Worm (Caenorhabditis elegans) whole organism, L1 larva: ENCODE data around the gene srz-97.

Experiments used
- C04F5.9 ChIP-seq: sonication (generic microtip); optimal IDR thresholded peaks from 2 replicates; lab custom pipeline; 2016; ENCODE audit warnings: missing genetic modification characterization, missing compliant biosample characterization
- C16A3.4 ChIP-seq: fragments of 150-350 bp; optimal IDR thresholded peaks from 2 replicates; lab custom pipeline; 2014; ENCODE audit warnings: missing biosample characterization, missing genetic modification characterization
- C34B4.2 ChIP-seq: sonication (generic microtip); optimal IDR thresholded peaks from 2 replicates; lab custom pipeline; 2017; ENCODE audit warnings: mild to moderate bottlenecking, missing genetic modification characterization, missing compliant biosample characterization
- Y116A8C.19 ChIP-seq: sonication (generic microtip); optimal IDR thresholded peaks from 2 replicates; lab custom pipeline; 2016; ENCODE audit warnings: missing compliant biosample characterization, missing genetic modification characterization, borderline replicate concordance
- alr-1 ChIP-seq: fragments of 200-800 bp; sonication (Bioruptor generic); optimal IDR thresholded peaks from 2 replicates; lab custom pipeline; 2018; ENCODE audit warnings: borderline replicate concordance, mild to moderate bottlenecking, missing genetic modification characterization, missing compliant biosample characterization
- ama-1 ChIP-seq: fragments of 150-350 bp; optimal IDR thresholded peaks from 2 replicates; lab custom pipeline; 2014
- blmp-1 ChIP-seq: fragments of 150-350 bp; optimal IDR thresholded peaks from 2 replicates; lab custom pipeline; 2014; ENCODE audit warnings: missing biosample characterization, missing genetic modification characterization
- ceh-63 ChIP-seq: fragments of 200-800 bp; sonication (Bioruptor generic); optimal IDR thresholded peaks from 2 replicates; lab custom pipeline; 2018; ENCODE audit warnings: mild to moderate bottlenecking, missing genetic modification characterization, missing compliant biosample characterization
- ceh-8 ChIP-seq: fragments of 200-800 bp; sonication (Bioruptor generic); optimal IDR thresholded peaks from 2 replicates; lab custom pipeline; 2018; ENCODE audit warnings: mild to moderate bottlenecking, missing genetic modification characterization, moderate library complexity, missing compliant biosample characterization
- efl-1 ChIP-seq, 4 experiments: fragments of 150-350 bp; optimal IDR thresholded peaks in 3 of 4; peaks in 1 of 4; 1 replicate in 1 of 4; 2 replicates in 3 of 4; lab custom pipeline; 2014; ENCODE audit warnings: missing biosample characterization in 2 of 4, missing genetic modification characterization in 2 of 4, missing genetic modification reagents in 2 of 4
- efl-3 ChIP-seq: fragments of 200-800 bp; sonication (Bioruptor generic); optimal IDR thresholded peaks from 2 replicates; lab custom pipeline; 2018; ENCODE audit warnings: mild to moderate bottlenecking, missing genetic modification characterization, missing compliant biosample characterization
- egl-13 ChIP-seq: sonication (generic microtip); optimal IDR thresholded peaks from 2 replicates; lab custom pipeline; 2016; ENCODE audit warnings: missing genotype, missing genetic modification reagents, missing genetic modification characterization, missing compliant biosample characterization
- elt-2 ChIP-seq: sonication (generic microtip); optimal IDR thresholded peaks from 2 replicates; lab custom pipeline; 2016; ENCODE audit warnings: missing genetic modification characterization, mild to moderate bottlenecking, inconsistent platforms, missing compliant biosample characterization, missing genetic modification reagents
- elt-3 ChIP-seq, 6 experiments: fragments of 150-350 bp in 1 of 6; sonication (generic microtip); optimal IDR thresholded peaks; 2 replicates each; lab custom pipeline; 2017 to 2018; ENCODE audit warnings: missing biosample characterization in 6 of 6, missing genetic modification characterization in 6 of 6, inconsistent platforms in 1 of 6
- fkh-10 ChIP-seq: sonication (generic microtip); optimal IDR thresholded peaks from 2 replicates; lab custom pipeline; 2017; ENCODE audit warnings: missing biosample characterization, missing genetic modification reagents, missing genetic modification characterization
- fkh-4 ChIP-seq: sonication (generic microtip); optimal IDR thresholded peaks from 2 replicates; lab custom pipeline; 2016; ENCODE audit warnings: missing compliant biosample characterization, missing genetic modification characterization, borderline replicate concordance
- grh-1 ChIP-seq: fragments of 200-800 bp; sonication (Bioruptor generic); IDR thresholded peaks from 2 replicates; pipeline ENCODE4 v1.3.6; 2022; ENCODE audit warnings: missing genetic modification reagents, missing genetic modification characterization, missing compliant biosample characterization
- irx-1 ChIP-seq: sonication (generic microtip); optimal IDR thresholded peaks from 2 replicates; lab custom pipeline; 2016; ENCODE audit warnings: missing genetic modification characterization, missing compliant biosample characterization
- isw-1 ChIP-seq: fragments of 200-800 bp; sonication (Bioruptor generic); IDR thresholded peaks from 2 replicates; pipeline ENCODE4 v1.3.6; 2022; ENCODE audit warnings: missing genetic modification characterization, missing compliant biosample characterization
- lin-14 ChIP-seq: fragments of 200-800 bp; sonication (Bioruptor generic); optimal IDR thresholded peaks from 2 replicates; lab custom pipeline; 2018; ENCODE audit warnings: mild to moderate bottlenecking, missing genetic modification characterization, moderate library complexity, missing compliant biosample characterization
- lin-35 ChIP-seq, 2 experiments: fragments of 150-350 bp; optimal IDR thresholded peaks; 2 replicates each; lab custom pipeline; 2014; ENCODE audit warnings: missing biosample characterization in 2 of 2, missing genetic modification characterization in 2 of 2, missing genetic modification reagents in 2 of 2
- lin-39 ChIP-seq: fragments of 150-350 bp; optimal IDR thresholded peaks from 2 replicates; lab custom pipeline; 2014; ENCODE audit warnings: missing biosample characterization, missing genetic modification reagents, missing genetic modification characterization
- mdl-1 ChIP-seq, 2 experiments: fragments of 150-350 bp; optimal IDR thresholded peaks; 2 replicates each; lab custom pipeline; 2014 to 2017; ENCODE audit warnings: missing biosample characterization in 2 of 2, missing genetic modification characterization in 2 of 2, inconsistent platforms in 1 of 2
- mep-1 ChIP-seq: fragments of 150-350 bp; optimal IDR thresholded peaks from 2 replicates; lab custom pipeline; 2014; ENCODE audit warnings: missing biosample characterization, missing genetic modification characterization
- nhr-20 ChIP-seq: sonication (generic microtip); optimal IDR thresholded peaks from 2 replicates; lab custom pipeline; 2016; ENCODE audit warnings: mild to moderate bottlenecking, missing genetic modification characterization, missing compliant biosample characterization
- nhr-71 ChIP-seq: sonication (generic microtip); optimal IDR thresholded peaks from 2 replicates; lab custom pipeline; 2016; ENCODE audit warnings: mild to moderate bottlenecking, missing genetic modification characterization, moderate library complexity, missing compliant biosample characterization
- nhr-76 ChIP-seq: sonication (generic microtip); optimal IDR thresholded peaks from 2 replicates; lab custom pipeline; 2017; ENCODE audit warnings: missing biosample characterization, missing genetic modification characterization
- nhr-84 ChIP-seq: sonication (generic microtip); optimal IDR thresholded peaks from 2 replicates; lab custom pipeline; 2017; ENCODE audit warnings: missing biosample characterization, missing genetic modification characterization
- nhr-85 ChIP-seq: sonication (generic microtip); peaks from one replicate; lab custom pipeline; 2016; ENCODE audit warnings: missing genetic modification characterization, inconsistent platforms, missing compliant biosample characterization
- pqm-1 ChIP-seq: sonication (generic microtip); optimal IDR thresholded peaks from 3 replicates; lab custom pipeline; 2017; ENCODE audit warnings: missing biosample characterization, missing genetic modification characterization
- rnt-1 ChIP-seq: sonication (generic microtip); optimal IDR thresholded peaks from 2 replicates; lab custom pipeline; 2016; ENCODE audit warnings: mild to moderate bottlenecking, missing genetic modification characterization, moderate library complexity, missing compliant biosample characterization
- snu-23 ChIP-seq: sonication (generic microtip); optimal IDR thresholded peaks from 2 replicates; lab custom pipeline; 2016; ENCODE audit warnings: missing genetic modification characterization, missing compliant biosample characterization
- sox-4 ChIP-seq: sonication (generic microtip); optimal IDR thresholded peaks from 2 replicates; lab custom pipeline; 2016; ENCODE audit warnings: missing genetic modification characterization, missing compliant biosample characterization
- sptf-1 ChIP-seq: fragments of 150-350 bp; optimal IDR thresholded peaks from 2 replicates; lab custom pipeline; 2014; ENCODE audit warnings: missing biosample characterization, missing genetic modification characterization
- swsn-7 ChIP-seq: sonication (generic microtip); optimal IDR thresholded peaks from 2 replicates; lab custom pipeline; 2016; ENCODE audit warnings: missing genetic modification characterization, missing compliant biosample characterization
- tlp-1 ChIP-seq: fragments of 150-350 bp; optimal IDR thresholded peaks from 2 replicates; lab custom pipeline; 2014; ENCODE audit warnings: missing biosample characterization, missing genetic modification characterization
- unc-30 ChIP-seq: sonication (generic microtip); optimal IDR thresholded peaks from 2 replicates; lab custom pipeline; 2017; ENCODE audit warnings: missing biosample characterization, missing genetic modification characterization

Gene srz-97

ce11 chrV:14508005-14508521 lies 40.0 kb upstream of the srz-97 start, which contains the start of gene R02D5.1:
Gene R02D5.1 (plus strand): TSS chrV:14508249.
- TF ChIP-seq ceh-63 (GFP tag; lab: Kevin White, UChicago) (no peak), blmp-1 (tag; lab: Kevin White, UChicago) (peak; percentile 99)

ce11 chrV:14506713-14507675 lies 38.9 kb upstream of the srz-97 start:
- TF ChIP-seq rnt-1 (peak; percentile 43), nhr-84 (tag; lab: Kevin White, UChicago) (no peak), blmp-1 (tag; lab: Kevin White, UChicago) (peak; percentile 81), C04F5.9 (tag; lab: Kevin White, UChicago) (no peak), Y116A8C.19 (tag; lab: Kevin White, UChicago) (no peak), swsn-7 (tag; lab: Kevin White, UChicago) (no peak), lin-14 (GFP tag; lab: Kevin White, UChicago) (peak; percentile 73), sptf-1 (tag; lab: Kevin White, UChicago) (no peak), grh-1 (GFP tag; lab: Robert Waterston, UW) (no peak), efl-1 (optimal IDR thresholded peaks at IDR 0.05; lab: Kevin White, UChicago) (no peak), efl-1 (GFP tag; optimal IDR thresholded peaks at IDR 0.05 in 1 of 2; lab: Kevin White, UChicago) (peak in 1 of 2 experiments; percentile 90), C16A3.4 (tag; lab: Kevin White, UChicago) (peak; percentile 18), fkh-4 (tag; lab: Kevin White, UChicago) (no peak), ama-1 (lab: Kevin White, UChicago) (no peak), C34B4.2 (no peak), nhr-76 (no peak), isw-1 (GFP tag; lab: Robert Waterston, UW) (no peak), elt-3 (tag; optimal IDR thresholded peaks at IDR 0.05; lab: Kevin White, UChicago) (peak in 2 of 6 experiments; percentile 37 to 59), irx-1 (tag; lab: Kevin White, UChicago) (peak; percentile 26), mdl-1 (tag; optimal IDR thresholded peaks at IDR 0.05; lab: Kevin White, UChicago) (no peak), nhr-20 (peak; percentile 10), efl-3 (GFP tag; lab: Kevin White, UChicago) (no peak), snu-23 (GFP tag; lab: Kevin White, UChicago) (peak; percentile 18), tlp-1 (tag; lab: Kevin White, UChicago) (peak; percentile 89), nhr-71 (peak; percentile 27), nhr-85 (tag; lab: Kevin White, UChicago) (peak; percentile 98), lin-39 (tag; lab: Kevin White, UChicago) (peak; percentile 18), mep-1 (tag; lab: Kevin White, UChicago) (no peak), ceh-8 (GFP tag; lab: Kevin White, UChicago) (no peak)

- TF ChIP-seq sox-4 (tag; lab: Kevin White, UChicago) (no peak), efl-3 (GFP tag; lab: Kevin White, UChicago) (no peak), blmp-1 (tag; lab: Kevin White, UChicago) (peak; percentile 75), egl-13 (no peak), sptf-1 (tag; lab: Kevin White, UChicago) (no peak), unc-30 (tag; lab: Kevin White, UChicago) (no peak), elt-3 (tag; optimal IDR thresholded peaks at IDR 0.05; lab: Kevin White, UChicago) (peak in 1 of 6 experiments; percentile 25), lin-35 (GFP tag; optimal IDR thresholded peaks at IDR 0.05; lab: Kevin White, UChicago) (no peak), elt-2 (peak; percentile 83), alr-1 (no peak), pqm-1 (tag; lab: Kevin White, UChicago) (peak; percentile 80), efl-1 (optimal IDR thresholded peaks at IDR 0.05; lab: Kevin White, UChicago) (no peak), efl-1 (GFP tag; optimal IDR thresholded peaks at IDR 0.05 in 1 of 2; lab: Kevin White, UChicago) (no peak), tlp-1 (tag; lab: Kevin White, UChicago) (peak; percentile 31), fkh-10 (no peak), nhr-85 (tag; lab: Kevin White, UChicago) (peak; percentile 71), lin-14 (GFP tag; lab: Kevin White, UChicago) (peak; percentile 62)
Observed at ce11 chrV:14505745-14506214, 37.7 kb upstream of the srz-97 start.
